Fruit fly (Drosophila melanogaster): Measurements from ENCODE around the gene CheB38b.
A peak's percentile ranks its signal among the peaks of the same experiment; 100 is the strongest.

Gene CheB38b

DNA sequence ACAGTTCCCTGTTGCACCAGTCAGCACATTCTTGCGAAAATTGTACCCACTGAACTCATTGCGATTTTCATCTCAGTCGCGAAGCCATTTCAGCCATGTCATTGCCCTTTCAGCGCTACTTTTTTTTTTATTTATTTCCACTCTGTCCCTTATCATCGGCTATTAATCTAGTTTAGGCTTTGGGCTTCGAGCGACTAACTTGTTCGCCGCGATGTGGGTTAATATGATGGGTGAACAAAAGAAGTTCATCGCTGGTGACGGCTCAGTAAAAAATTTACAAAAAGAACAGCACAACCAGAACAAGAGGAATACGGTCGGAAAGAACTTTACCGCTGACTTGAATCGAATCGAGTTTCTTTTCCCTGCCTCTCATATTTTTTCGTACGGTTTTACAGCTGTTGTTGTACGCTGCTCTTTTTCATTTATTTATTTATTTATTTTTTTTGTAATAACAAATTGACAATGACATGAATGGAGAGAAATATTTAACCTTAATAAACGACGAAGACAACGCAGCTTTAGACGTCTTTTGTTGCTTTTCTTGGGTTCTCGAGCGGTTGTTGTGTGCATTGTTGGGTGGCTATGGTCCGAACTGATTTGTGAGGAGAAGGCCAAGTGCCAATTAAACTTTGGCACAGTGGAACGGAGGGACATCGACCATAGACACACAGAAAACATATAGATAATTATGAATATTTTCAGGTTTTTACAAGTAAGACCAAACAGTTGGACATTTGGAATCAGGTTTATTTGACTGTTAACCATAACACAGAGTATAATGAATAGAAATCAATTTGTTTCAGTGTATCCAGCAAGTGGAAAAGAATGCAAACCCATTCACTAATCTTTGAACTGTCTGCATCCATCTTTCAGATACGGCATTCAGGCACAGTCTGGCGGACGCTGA lies 4.5 kb downstream of the CheB38b start:
- peak; percentile 40 for TF ChIP-seq CG17801 (GFP tag; optimal IDR thresholded peaks at IDR 0.05; ENCODE audit: partially characterized antibody)

dm6 chr2L:20811039-20811652 lies 5.9 kb downstream of the CheB38b start:
- TF ChIP-seq CG17801 (GFP tag; optimal IDR thresholded peaks at IDR 0.05; ENCODE audit: partially characterized antibody), result no peak

DNA sequence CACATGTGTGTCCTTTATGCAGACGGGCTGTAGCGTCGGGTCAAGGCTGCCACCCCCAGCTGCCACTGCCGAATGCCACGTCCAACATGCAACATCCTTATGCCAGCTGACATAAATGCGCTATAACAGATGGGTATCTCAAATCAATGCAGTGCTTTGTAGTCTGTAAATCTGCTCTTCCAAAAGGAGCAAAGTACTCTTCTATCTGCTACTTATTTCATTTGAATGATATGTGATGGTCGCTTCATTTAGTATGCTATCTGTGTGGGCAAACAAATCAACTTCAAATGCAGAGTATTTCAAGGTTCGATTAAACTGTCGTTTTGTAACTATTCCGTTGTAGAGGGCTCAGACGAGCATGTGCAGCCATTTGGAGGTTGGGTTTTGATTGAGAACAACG lies 7.8 kb downstream of the CheB38b start:
- TF ChIP-seq CG17801 (GFP tag; optimal IDR thresholded peaks at IDR 0.05; ENCODE audit: partially characterized antibody), result no peak

DNA sequence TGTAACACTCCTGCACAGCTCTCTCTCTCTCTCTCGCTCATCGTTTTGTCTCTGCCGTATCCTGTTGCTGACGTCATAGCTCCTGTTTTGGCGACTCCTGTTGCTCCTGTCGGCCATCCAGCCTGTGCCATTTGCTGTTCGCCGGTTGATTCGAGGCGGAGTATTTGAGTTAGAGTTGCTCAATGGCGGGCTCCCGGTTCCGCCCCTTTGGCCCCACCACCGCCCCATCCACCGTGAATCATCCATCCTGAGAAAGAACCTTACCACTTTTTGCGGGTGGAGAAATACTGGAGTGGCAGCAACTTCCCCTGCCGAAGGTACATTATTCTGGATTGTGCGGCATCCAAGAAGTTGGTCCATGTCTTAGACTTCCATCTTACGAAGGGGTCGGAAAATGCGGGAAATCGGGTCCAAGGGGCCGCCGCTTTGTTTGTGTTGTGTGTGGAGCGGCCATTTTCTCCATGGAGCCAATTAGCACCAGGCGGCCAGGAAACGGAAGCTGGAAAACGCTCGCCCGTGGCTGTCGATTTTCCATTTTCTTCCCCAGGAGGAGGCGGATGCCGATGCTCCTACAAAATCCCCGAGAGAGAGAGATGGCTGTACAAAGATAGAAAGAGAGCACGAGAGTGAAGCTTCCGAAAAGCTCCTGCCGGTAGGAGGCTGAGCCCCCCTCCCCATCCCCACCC lies 8.4 kb downstream of the CheB38b start:
- no peak for TF ChIP-seq CG17801 (GFP tag; optimal IDR thresholded peaks at IDR 0.05; ENCODE audit: partially characterized antibody)

dm6 chr2L:20807617-20808509 lies 9.2 kb downstream of the CheB38b start:
- TF ChIP-seq CG17801 (GFP tag; optimal IDR thresholded peaks at IDR 0.05; ENCODE audit: partially characterized antibody), result no peak

DNA sequence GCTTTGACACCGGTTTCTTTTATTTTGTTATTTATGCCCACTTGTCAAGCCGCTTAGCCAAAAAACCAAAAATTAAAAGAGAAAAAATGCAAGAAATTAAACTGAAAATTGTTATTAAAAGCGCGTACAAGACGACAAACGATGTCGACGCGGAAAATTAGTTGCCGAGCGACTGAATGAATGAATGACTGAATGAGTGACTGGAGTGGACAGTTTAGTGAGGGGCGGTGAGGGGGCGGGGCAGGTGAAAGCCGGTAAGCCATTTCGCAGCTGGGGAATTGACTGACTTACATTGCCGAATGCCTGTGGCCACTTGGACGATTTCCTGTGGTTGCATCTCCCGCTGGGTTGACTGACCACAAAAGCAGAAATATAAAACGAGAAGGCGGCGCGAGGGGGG lies 10.5 kb downstream of the CheB38b start:
- no peak for TF ChIP-seq CG17801 (GFP tag; optimal IDR thresholded peaks at IDR 0.05; ENCODE audit: partially characterized antibody)

dm6 chr2L:20805624-20806339 lies 11.3 kb downstream of the CheB38b start:
- peak; percentile 92 for TF ChIP-seq CG17801 (GFP tag; optimal IDR thresholded peaks at IDR 0.05; ENCODE audit: partially characterized antibody)

DNA sequence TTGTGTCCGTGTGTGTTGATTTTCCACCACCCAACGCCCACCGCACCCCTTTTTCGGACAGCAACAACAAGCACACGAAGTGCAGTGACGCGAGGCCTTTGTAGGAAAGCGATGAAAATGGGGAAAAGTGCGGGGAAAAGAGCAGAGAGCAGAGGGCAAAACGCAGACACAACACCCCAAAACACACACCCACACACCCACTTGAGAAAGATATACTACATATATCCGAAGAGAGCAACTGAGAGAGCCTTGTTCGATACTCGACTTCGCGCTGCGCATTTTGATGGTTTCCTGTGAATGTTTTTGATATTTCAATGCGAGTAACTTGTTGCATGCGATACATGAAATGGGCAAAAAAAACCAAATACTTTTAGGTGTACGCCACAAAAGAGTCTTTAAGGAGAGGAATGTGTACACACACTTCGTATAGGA lies 13.3 kb downstream of the CheB38b start:
- TF ChIP-seq CG17801 (GFP tag; optimal IDR thresholded peaks at IDR 0.05; ENCODE audit: partially characterized antibody), result no peak

DNA sequence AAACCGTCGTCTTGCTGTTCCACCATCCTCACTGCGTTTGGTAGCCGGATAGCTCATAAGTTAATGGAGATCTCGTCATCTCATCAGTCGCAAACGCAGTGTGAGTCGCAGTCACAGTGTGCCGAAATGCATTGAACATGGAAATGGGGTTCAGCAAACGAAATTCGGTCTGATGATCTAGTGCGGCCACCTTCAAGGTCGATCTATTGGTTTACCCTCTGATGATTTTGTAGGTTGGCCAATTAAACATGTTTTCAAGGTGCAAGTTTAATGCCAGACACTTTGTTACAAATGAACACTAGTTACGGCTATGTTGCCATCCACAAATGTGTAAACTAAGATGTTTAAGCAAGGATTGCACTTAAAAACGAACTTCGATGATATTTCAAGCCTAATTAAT lies 14.2 kb downstream of the CheB38b start:
- no peak for TF ChIP-seq CG17801 (GFP tag; optimal IDR thresholded peaks at IDR 0.05; ENCODE audit: partially characterized antibody)

DNA sequence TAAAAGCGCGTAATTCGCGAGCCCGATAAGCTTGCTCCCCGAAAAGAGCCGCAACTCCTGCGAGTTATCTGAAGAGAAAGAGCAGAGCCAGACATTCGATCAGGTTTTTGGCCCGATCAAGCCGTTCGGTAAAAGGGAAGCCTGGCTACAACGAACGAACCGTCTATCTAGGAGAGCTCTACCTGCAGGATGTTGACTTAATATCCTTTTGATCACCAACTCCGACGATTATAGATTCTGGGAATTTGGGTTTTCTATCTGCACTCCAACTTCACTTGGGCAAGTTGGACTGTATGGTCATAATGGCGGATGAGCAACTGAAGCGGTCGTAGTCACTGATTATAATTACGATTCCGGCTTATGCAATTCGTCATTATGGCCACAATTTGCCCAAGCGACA lies 14.9 kb downstream of the CheB38b start:
- TF ChIP-seq CG17801 (GFP tag; optimal IDR thresholded peaks at IDR 0.05; ENCODE audit: partially characterized antibody), result no peak

dm6 chr2L:20801801-20802200 lies 15.3 kb downstream of the CheB38b start:
- no peak for TF ChIP-seq CG17801 (GFP tag; optimal IDR thresholded peaks at IDR 0.05; ENCODE audit: partially characterized antibody)

DNA sequence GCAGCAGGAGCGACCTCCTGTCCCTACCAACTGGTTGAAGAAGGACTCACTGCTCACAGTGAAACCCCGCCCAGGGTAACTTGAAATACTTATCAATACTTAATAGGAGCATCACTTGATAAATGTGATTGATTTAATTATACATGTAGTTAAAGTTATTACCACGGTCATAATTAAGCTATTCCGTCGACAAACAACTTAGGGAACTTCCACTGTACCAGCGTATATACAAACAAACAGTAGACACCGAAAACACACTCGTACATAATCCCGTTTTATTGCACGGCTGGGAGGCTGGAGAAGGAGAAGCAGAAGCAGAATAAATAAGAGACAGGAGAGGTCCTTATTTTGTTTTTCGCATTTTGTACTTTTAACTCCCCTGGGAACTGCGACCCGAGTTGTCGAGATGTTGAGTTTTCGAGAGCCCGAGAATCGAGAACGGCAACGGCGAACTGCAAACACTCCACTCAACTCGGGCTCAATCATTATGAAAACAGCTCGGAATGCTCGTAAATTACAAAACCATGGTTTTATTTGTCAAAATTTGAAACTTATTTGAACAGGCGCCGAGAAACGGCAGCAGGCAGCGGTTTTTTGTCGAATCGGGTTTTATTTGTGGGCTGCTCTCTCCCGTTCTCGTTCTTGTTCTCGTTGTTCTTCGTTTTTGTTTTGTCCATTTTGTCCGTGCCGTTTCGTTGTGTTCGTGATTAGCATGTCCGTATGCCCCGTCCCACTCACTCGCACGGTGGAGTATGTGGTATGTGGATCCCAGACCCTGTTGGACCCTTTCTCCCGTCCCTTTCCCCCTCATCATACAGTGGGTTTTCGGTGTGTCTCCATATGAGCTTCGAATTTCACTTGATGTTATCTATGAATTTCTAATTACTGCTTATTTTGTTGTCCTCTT lies 16.8 kb downstream of the CheB38b start:
- TF ChIP-seq CG17801 (GFP tag; optimal IDR thresholded peaks at IDR 0.05; ENCODE audit: partially characterized antibody), result peak; percentile 45

DNA sequence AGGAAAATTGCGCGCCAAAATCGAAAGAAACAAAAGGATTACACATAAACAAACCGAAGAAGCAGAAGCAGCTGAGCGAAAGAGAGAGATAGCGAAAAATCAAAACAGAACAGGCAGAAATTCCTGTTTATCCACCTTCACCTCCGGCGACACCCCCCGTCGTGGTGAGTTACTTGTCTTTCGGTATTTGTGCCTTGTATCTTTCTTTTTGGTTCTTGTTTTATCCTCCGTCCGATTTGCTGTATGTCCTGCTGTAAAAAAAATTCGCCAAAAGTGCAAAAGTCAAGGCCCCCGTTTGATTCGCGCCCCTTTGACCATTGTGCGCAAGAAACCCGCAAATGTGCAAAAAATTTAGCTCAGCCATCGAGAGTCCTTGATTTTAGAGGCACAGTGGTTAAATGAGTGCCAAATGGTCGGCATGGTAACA lies 18.7 kb downstream of the CheB38b start:
- no peak for TF ChIP-seq CG17801 (GFP tag; optimal IDR thresholded peaks at IDR 0.05; ENCODE audit: partially characterized antibody)
